Worm (Caenorhabditis elegans) whole organism, L2 larva: Measurements from ENCODE around the gene gmn-1.

Experiments used
- R02D3.7 ChIP-seq: fragments of 150-350 bp; optimal IDR thresholded peaks from 2 replicates; lab custom pipeline; 2014; ENCODE audit warnings: missing biosample characterization, missing genetic modification characterization
- ceh-16 ChIP-seq: fragments of 150-350 bp; optimal IDR thresholded peaks from 2 replicates; lab custom pipeline; 2014; ENCODE audit warnings: missing biosample characterization, missing genetic modification characterization
- ceh-82 ChIP-seq: fragments of 150-350 bp; optimal IDR thresholded peaks from 2 replicates; lab custom pipeline; 2014; ENCODE audit warnings: missing biosample characterization, missing genetic modification characterization
- egl-27 ChIP-seq: sonication (generic microtip); optimal IDR thresholded peaks from 3 replicates; lab custom pipeline; 2017; ENCODE audit warnings: missing biosample characterization, missing genetic modification reagents, missing genetic modification characterization
- elt-1 ChIP-seq: fragments of 150-350 bp; optimal IDR thresholded peaks from 2 replicates; lab custom pipeline; 2014; ENCODE audit warnings: missing biosample characterization, missing genetic modification characterization
- mab-5 ChIP-seq: fragments of 150-350 bp; optimal IDR thresholded peaks from 2 replicates; lab custom pipeline; 2014; ENCODE audit warnings: missing biosample characterization, missing genetic modification characterization
- mbf-1 ChIP-seq: sonication (generic microtip); optimal IDR thresholded peaks from 2 replicates; lab custom pipeline; 2017; ENCODE audit warnings: missing biosample characterization, missing genetic modification characterization
- mdl-1 ChIP-seq, 2 experiments: fragments of 150-350 bp in 1 of 2; sonication (generic microtip) in 1 of 2; optimal IDR thresholded peaks; 2 replicates each; lab custom pipeline; 2017; ENCODE audit warnings: missing biosample characterization in 2 of 2, missing genetic modification characterization in 2 of 2
- nhr-6 ChIP-seq: fragments of 150-350 bp; optimal IDR thresholded peaks from 2 replicates; lab custom pipeline; 2014; ENCODE audit warnings: missing biosample characterization, missing genetic modification characterization
- skn-1 ChIP-seq: sonication (generic microtip); optimal IDR thresholded peaks from 2 replicates; lab custom pipeline; 2017; ENCODE audit warnings: missing biosample characterization, missing genetic modification characterization
- ztf-11 ChIP-seq: sonication (generic microtip); optimal IDR thresholded peaks from 2 replicates; lab custom pipeline; 2017; ENCODE audit warnings: missing biosample characterization, missing genetic modification characterization

DNA sequence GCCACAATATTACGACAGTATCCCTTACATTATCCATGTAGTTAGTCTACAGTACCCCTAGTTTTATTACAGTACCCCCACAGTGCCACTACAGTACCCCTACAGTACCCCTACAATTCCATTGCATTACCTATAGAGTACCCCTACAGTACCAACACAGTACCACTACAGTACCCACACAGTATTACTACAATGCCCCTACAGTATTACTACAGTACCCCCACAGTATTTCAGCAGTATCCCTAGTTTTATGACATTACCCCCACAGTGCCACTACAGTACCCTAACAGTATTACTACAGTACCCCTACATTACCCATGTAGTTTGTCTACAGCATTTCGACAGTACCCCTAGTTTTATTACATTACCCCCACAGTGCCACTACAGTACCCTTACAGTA, 8.4 kb upstream of the gmn-1 start:
- TF ChIP-seq ceh-16 (tag; lab: Kevin White, UChicago) (no peak), skn-1 (tag; lab: Kevin White, UChicago) (no peak), mbf-1 (tag; lab: Kevin White, UChicago) (no peak), nhr-6 (tag; lab: Kevin White, UChicago) (no peak), elt-1 (no peak), mdl-1 (tag; optimal IDR thresholded peaks at IDR 0.05; lab: Kevin White, UChicago) (no peak), ztf-11 (tag; lab: Kevin White, UChicago) (no peak), ceh-82 (tag; lab: Kevin White, UChicago) (no peak), R02D3.7 (tag; lab: Kevin White, UChicago) (no peak), mab-5 (no peak), egl-27 (tag; lab: Kevin White, UChicago) (no peak)
